Fruit fly (Drosophila melanogaster): ENCODE data around the gene CG34174.

CG34174 gene

DNA sequence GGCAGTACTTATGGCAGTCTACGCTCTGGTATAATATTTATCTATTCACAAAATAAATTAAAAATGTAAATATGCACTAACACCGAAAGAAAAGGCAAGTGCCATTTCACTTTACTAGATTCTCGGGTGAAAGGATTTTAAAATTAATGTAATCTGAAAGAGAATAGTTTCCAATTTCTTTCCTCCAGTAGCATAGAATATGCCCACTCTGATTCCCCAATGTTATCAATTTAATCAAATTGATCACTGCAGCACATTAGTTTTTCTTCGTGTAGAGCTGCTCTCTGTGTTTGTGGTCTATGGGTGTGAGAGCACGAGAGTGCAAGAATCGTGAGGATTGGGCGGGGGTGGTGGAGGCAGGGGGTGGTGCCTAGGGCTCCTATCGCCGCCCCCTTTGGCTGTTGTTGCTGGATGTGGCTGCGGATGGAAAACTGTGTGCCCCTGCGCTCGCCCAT is 12.9 kb upstream of the CG34174 start (continued):
- TF ChIP-seq CG6813 (GFP tag; optimal IDR thresholded peaks at IDR 0.05) (peak; percentile 67), tll (GFP tag; optimal IDR thresholded peaks at IDR 0.05) (peak in 1 of 2 experiments; percentile 5), CG11695 (GFP tag; IDR thresholded peaks at IDR 0.05) (peak; percentile 54; the same call in 1 of the 3 replicates), Nf-YB (GFP tag; optimal IDR thresholded peaks at IDR 0.05) (peak; percentile 66), CG7928 (GFP tag; optimal IDR thresholded peaks at IDR 0.05) (no peak), dmrt99B (tag; optimal IDR thresholded peaks at IDR 0.05) (peak; percentile 82), CG9215 (GFP tag; IDR thresholded peaks at IDR 0.05) (peak; percentile 28; the same call in 1 of the 2 replicates), CG8944 (GFP tag; optimal IDR thresholded peaks at IDR 0.05) (peak; percentile 60), CG15269 (tag; optimal IDR thresholded peaks at IDR 0.05) (peak; percentile 50), TFAM (GFP tag; optimal IDR thresholded peaks at IDR 0.05) (peak; percentile 67), sens-2 (GFP tag; IDR thresholded peaks at IDR 0.05) (no peak), gt (GFP tag; IDR thresholded peaks at IDR 0.05) (peak; percentile 58; the same call in 1 of the 2 replicates), unpg (GFP tag; optimal IDR thresholded peaks at IDR 0.05) (peak; percentile 87), CG6854 (GFP tag; optimal IDR thresholded peaks at IDR 0.05) (no peak), CG2875 (GFP tag; optimal IDR thresholded peaks at IDR 0.05) (peak; percentile 89), kah (GFP tag; optimal IDR thresholded peaks at IDR 0.05) (peak; percentile 21), HLH54F (GFP tag; optimal IDR thresholded peaks at IDR 0.05) (peak; percentile 33), Dip3 (GFP tag; optimal IDR thresholded peaks at IDR 0.05) (no peak), CG10321 (GFP tag; IDR thresholded peaks at IDR 0.05) (0 out of 2 replicates have a peak, but pooled peaks have one; percentile 7), CTCF (GFP tag; optimal IDR thresholded peaks at IDR 0.05) (peak; percentile 38), CG8478 (optimal IDR thresholded peaks at IDR 0.05) (no peak), lov (optimal IDR thresholded peaks at IDR 0.05) (no peak), lov (GFP tag; IDR thresholded peaks at IDR 0.05) (peak; percentile 72; the same call in 1 of the 3 replicates), CG14860 (GFP tag; IDR thresholded peaks at IDR 0.05; ENCODE audit: partially characterized antibody) (no peak; the same call in 2 of the 3 replicates), Sin3A (optimal IDR thresholded peaks at IDR 0.05) (no peak), bsh (GFP tag; optimal IDR thresholded peaks at IDR 0.05) (peak; percentile 88 to 95), Fer3 (tag; optimal IDR thresholded peaks at IDR 0.05) (peak; percentile 60), CG15479 (GFP tag; optimal IDR thresholded peaks at IDR 0.05) (no peak), ash1 (GFP tag; optimal IDR thresholded peaks at IDR 0.05) (no peak), CG1233 (GFP tag; optimal IDR thresholded peaks at IDR 0.05) (peak; percentile 81), ttk (GFP tag; IDR thresholded peaks at IDR 0.05) (peak; percentile 45), cas (GFP tag; IDR thresholded peaks at IDR 0.05) (no peak), Trl (optimal IDR thresholded peaks at IDR 0.05) (peak in 1 of 2 experiments; percentile 43), Trl (GFP tag; optimal IDR thresholded peaks at IDR 0.05) (peak; percentile 69), CG4424 (GFP tag; optimal IDR thresholded peaks at IDR 0.05) (peak; percentile 90), CG3995 (GFP tag; optimal IDR thresholded peaks at IDR 0.05) (no peak), CG31388 (GFP tag; optimal IDR thresholded peaks at IDR 0.05) (peak; percentile 52), al (GFP tag; IDR thresholded peaks at IDR 0.05) (no peak), twi (tag; optimal IDR thresholded peaks at IDR 0.05) (peak; percentile 79), CG12071 (GFP tag; optimal IDR thresholded peaks at IDR 0.05) (peak; percentile 64), wdn (GFP tag; IDR thresholded peaks at IDR 0.05) (no peak), br (optimal IDR thresholded peaks at IDR 0.05) (no peak), BtbVII (GFP tag; optimal IDR thresholded peaks at IDR 0.05) (peak; percentile 71), GATAe (GFP tag; conservative IDR thresholded peaks at IDR 0.05) (no peak), CG3281 (GFP tag; optimal IDR thresholded peaks at IDR 0.05) (peak; percentile 34), yki (optimal IDR thresholded peaks at IDR 0.05) (no peak), tgo (GFP tag; IDR thresholded peaks at IDR 0.05) (peak; percentile 61; the same call in 2 of the 3 replicates), CG11560 (tag; IDR thresholded peaks at IDR 0.05) (no peak), luna (GFP tag; optimal IDR thresholded peaks at IDR 0.05) (no peak), Side (GFP tag; optimal IDR thresholded peaks at IDR 0.05) (peak; percentile 66), Fer2 (tag; optimal IDR thresholded peaks at IDR 0.05) (no peak), Hsf (GFP tag; optimal IDR thresholded peaks at IDR 0.05) (peak; percentile 85), CG6272 (GFP tag; IDR thresholded peaks at IDR 0.05) (peak; percentile 65)

Measured in whole organism, embryonic.